Fruit fly (Drosophila melanogaster) whole organism: ENCODE results near the gene CenB1A.

ENCODE experiments used
- EcR ChIP-seq, 2 experiments: fragments of >200 bp; optimal IDR thresholded peaks; 2 replicates each; lab custom pipeline; 2017; ENCODE audit warnings: missing biosample characterization in 2 of 2, missing genetic modification characterization in 2 of 2, missing genetic modification reagents in 2 of 2
- usp ChIP-seq: fragments of >200 bp; optimal IDR thresholded peaks from 2 replicates; lab custom pipeline; 2017; ENCODE audit warnings: missing biosample characterization, missing genetic modification characterization, mixed read lengths

- TF ChIP-seq usp (GFP tag; lab: Kevin White, UChicago) (no peak), EcR (GFP tag; optimal IDR thresholded peaks at IDR 0.05; lab: Kevin White, UChicago) (no peak)
Observed at dm6 chr3R:23147058-23147457, 28.9 kb downstream of the CenB1A start.
